Worm (Caenorhabditis elegans) whole organism, young adult: ENCODE results near the gene ccdc-12.

Source experiments
- F57A8.1 ChIP-seq: fragments of 200-800 bp; sonication (Bioruptor generic); optimal IDR thresholded peaks from 2 replicates; lab custom pipeline; 2018; ENCODE audit warnings: mild to moderate bottlenecking, missing genetic modification characterization, moderate library complexity, missing compliant biosample characterization
- ztf-26 ChIP-seq: sonication (generic microtip); optimal IDR thresholded peaks from 2 replicates; lab custom pipeline; 2017; ENCODE audit warnings: missing genetic modification characterization, missing compliant biosample characterization

ce11 chrIV:2455128-2455527, 39.8 kb downstream of the ccdc-12 start:
- TF ChIP-seq F57A8.1 (GFP tag; lab: Kevin White, UChicago) (no peak), ztf-26 (tag; lab: Kevin White, UChicago) (no peak)
